Worm (Caenorhabditis elegans): Measurements from ENCODE around the gene pcp-2.
A peak's percentile ranks its signal among the peaks of the same experiment; 100 is the strongest.

The pcp-2 gene

DNA sequence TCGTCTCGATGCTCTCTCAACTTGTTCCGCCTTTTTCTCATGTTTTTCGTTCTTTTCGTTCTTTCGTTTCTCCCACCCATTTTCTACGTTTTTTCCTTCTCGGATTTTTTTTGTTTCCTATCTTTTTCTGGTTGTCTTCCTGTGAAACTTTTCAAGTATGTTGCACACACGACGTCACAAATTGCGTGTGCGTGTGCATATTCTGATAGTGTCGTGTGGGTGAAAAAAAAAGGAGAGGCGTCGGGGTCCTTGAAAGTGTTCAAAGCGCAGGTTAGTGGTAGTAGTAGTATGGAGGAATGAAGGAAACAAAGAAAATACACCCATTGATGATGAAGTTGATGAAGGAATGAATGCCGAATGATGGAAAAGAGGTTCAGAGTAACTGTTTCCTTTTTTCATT lies 4.8 kb upstream of the pcp-2 start:
- TF ChIP-seq fkh-10 (GFP tag; optimal IDR thresholded peaks at IDR 0.05) (peak; percentile 33), ztf-11 (tag; optimal IDR thresholded peaks at IDR 0.05) (no peak)

DNA sequence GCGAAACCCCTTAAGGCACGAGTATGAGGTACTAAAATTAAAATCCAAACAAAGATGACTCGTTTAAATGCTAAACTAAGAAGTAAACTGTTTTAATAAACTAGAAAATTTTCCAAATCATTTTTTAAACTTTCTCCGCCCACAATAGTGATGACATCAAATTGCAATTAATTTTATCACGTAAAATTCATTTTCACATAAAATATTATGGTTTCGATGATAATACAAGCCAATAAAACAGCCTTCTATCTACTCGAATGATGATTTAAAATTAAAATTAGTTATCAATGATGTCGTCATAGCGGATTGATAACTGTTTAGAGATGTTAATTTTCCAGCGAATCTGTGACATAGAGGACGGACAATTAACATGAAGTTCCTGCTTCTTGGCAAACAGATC lies 754 bp upstream of the pcp-2 start, which contains the start of gene C07C7.3:
TSS of gene C07C7.3 (plus strand) at position 371 of the 400 bp plus-strand sequence.
- TF ChIP-seq nhr-77 (tag; optimal IDR thresholded peaks at IDR 0.05) (no peak), nhr-11 (tag; optimal IDR thresholded peaks at IDR 0.05) (no peak), pqm-1 (tag; optimal IDR thresholded peaks at IDR 0.05) (peak; percentile 26), elt-2 (tag; optimal IDR thresholded peaks at IDR 0.05) (peak; percentile 85), tbx-2 (tag; optimal IDR thresholded peaks at IDR 0.05) (no peak), skn-1 (tag; optimal IDR thresholded peaks at IDR 0.05) (peak; percentile 55)

DNA sequence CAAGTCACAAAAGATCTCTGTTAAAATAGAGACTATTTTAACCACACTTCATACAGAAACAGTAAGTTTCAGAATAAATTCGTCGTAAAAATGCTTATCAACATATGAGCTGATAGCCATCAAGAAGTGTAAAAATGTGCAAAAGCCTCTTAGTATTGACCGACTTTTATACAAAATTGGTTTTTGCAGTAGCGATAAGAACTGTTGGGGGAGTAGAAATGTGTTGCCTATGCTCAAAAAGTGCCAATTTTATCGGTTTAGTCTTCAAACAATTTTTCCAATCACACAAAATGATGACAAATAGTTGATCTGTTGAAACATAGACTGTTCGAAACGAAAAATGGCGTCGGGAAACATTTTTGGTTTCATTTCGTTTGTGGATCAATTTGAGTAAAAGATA lies 5.1 kb downstream of the pcp-2 start:
- TF ChIP-seq eor-1 (tag; optimal IDR thresholded peaks at IDR 0.05) (no peak), jun-1 (tag; optimal IDR thresholded peaks at IDR 0.05) (peak; percentile 56), nhr-25 (tag; optimal IDR thresholded peaks at IDR 0.05) (no peak), elt-2 (tag; optimal IDR thresholded peaks at IDR 0.05) (peak; percentile 95), fkh-10 (GFP tag; optimal IDR thresholded peaks at IDR 0.05) (no peak), pqm-1 (tag; optimal IDR thresholded peaks at IDR 0.05) (peak; percentile 93), skn-1 (tag; optimal IDR thresholded peaks at IDR 0.05) (peak; percentile 62)

DNA sequence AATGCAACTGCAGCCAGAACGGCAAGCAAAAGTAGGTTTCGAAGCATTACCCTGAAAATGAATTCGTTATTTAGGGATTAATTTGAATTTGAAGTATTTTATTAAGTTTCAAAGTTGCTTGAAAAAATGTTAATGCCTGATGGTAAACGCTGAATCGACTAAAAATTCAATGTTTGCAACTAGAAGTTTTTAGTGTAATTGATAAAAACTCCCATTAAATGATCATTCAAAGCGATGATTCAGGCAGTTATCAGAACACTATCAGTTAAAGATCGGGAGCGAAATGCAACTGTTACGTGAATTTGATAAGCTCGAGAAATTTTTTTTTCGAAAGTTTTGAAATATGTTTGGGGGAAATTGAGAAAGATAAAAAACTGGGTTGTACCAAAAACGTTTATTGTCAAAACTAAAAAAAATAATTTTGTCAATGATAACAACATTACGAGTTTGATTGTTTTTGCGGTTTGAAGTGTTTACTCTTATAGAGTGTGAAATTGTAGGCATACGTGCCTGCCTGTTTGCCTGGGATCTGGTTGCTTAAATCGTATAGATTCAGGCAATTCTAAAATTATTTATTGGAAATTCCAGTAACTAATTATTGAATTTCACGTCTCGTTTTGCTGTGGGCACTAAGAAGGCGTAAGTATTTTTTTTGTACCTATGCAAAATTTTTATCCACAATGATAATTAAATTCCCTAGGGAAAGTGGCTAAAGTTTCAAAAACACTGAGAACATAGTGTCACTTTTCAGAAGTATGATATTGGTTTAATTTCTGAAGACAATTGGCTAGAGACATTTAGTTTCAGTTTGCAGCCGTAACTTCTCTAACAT lies 5.7 kb downstream of the pcp-2 start, which contains the start of gene pcp-3:
TSS of gene pcp-3 (minus strand) at position 51 of the 832 bp plus-strand sequence.
- TF ChIP-seq ceh-16 (tag; optimal IDR thresholded peaks at IDR 0.05), result no peak
- no peak for TF ChIP-seq nhr-23 (tag; optimal IDR thresholded peaks at IDR 0.05)
- no peak for TF ChIP-seq nhr-11 (tag; optimal IDR thresholded peaks at IDR 0.05)
- no peak for TF ChIP-seq fkh-10 (GFP tag; optimal IDR thresholded peaks at IDR 0.05)
- TF ChIP-seq nhr-28 (tag; optimal IDR thresholded peaks at IDR 0.05), result no peak
- no peak for TF ChIP-seq tbx-2 (tag; optimal IDR thresholded peaks at IDR 0.05)
- no peak for TF ChIP-seq lin-15B (tag; optimal IDR thresholded peaks at IDR 0.05)
- peak; percentile 92 for TF ChIP-seq elt-2 (tag; optimal IDR thresholded peaks at IDR 0.05)
- TF ChIP-seq jun-1 (tag; optimal IDR thresholded peaks at IDR 0.05), result peak; percentile 12
- no peak for TF ChIP-seq R02D3.7 (tag; optimal IDR thresholded peaks at IDR 0.05)
- TF ChIP-seq ZK546.5 (tag; optimal IDR thresholded peaks at IDR 0.05), result no peak
- no peak for TF ChIP-seq nhr-77 (tag; optimal IDR thresholded peaks at IDR 0.05)
- TF ChIP-seq zag-1 (tag; optimal IDR thresholded peaks at IDR 0.05), result no peak
- no peak for TF ChIP-seq eor-1 (tag; optimal IDR thresholded peaks at IDR 0.05)
- no peak for TF ChIP-seq elt-1 (tag; optimal IDR thresholded peaks at IDR 0.05)
- no peak for TF ChIP-seq aly-2 (tag; optimal IDR thresholded peaks at IDR 0.05)
- no peak for TF ChIP-seq nhr-67 (tag; optimal IDR thresholded peaks at IDR 0.05)
- no peak for TF ChIP-seq lin-39 (tag; optimal IDR thresholded peaks at IDR 0.05)
- TF ChIP-seq snpc-4 (tag; optimal IDR thresholded peaks at IDR 0.05), result no peak
- no peak for TF ChIP-seq mdl-1 (tag; optimal IDR thresholded peaks at IDR 0.05)
- TF ChIP-seq nhr-76 (tag; optimal IDR thresholded peaks at IDR 0.05), result no peak
- TF ChIP-seq elt-3 (tag; optimal IDR thresholded peaks at IDR 0.05), result no peak
- no peak for TF ChIP-seq fos-1 (tag; optimal IDR thresholded peaks at IDR 0.05)
- TF ChIP-seq nhr-25 (tag; optimal IDR thresholded peaks at IDR 0.05), result no peak
- no peak for TF ChIP-seq sea-2 (GFP tag; optimal IDR thresholded peaks at IDR 0.05)
- no peak for TF ChIP-seq ceh-82 (tag; optimal IDR thresholded peaks at IDR 0.05)
- peak; percentile 18 for TF ChIP-seq pha-4 (tag; optimal IDR thresholded peaks at IDR 0.05)
- TF ChIP-seq lsy-12 (tag; optimal IDR thresholded peaks at IDR 0.05), result no peak
- no peak for TF ChIP-seq nhr-12 (tag; optimal IDR thresholded peaks at IDR 0.05)
- TF ChIP-seq ama-1 (optimal IDR thresholded peaks at IDR 0.05), result no peak
- TF ChIP-seq pqm-1 (tag; optimal IDR thresholded peaks at IDR 0.05), result peak; percentile 70
- no peak for TF ChIP-seq nhr-43 (tag; optimal IDR thresholded peaks at IDR 0.05; ENCODE audit: poor library complexity, severe bottlenecking)

DNA sequence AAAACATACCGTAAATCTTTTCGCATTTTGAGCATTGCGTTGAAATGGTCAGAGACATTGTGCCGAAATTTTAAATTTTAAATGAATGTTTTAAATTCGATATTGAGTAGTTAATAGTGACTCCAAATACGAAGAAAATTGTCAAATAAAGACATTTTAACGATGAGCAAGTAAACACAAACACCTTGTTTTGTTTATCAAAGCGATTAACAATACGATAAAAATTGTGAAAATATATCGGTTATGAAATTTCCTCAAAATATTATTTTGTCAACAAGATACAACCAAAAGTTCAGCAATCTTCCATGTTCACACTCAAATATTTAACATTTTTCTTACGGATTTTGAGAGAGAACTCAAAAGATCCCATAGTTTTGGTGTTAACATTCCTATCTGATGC lies 10.7 kb downstream of the pcp-2 start, which contains the start of gene F23B2.10:
TSS of gene F23B2.10 (minus strand) at position 101 of the 400 bp plus-strand sequence.
- no peak for TF ChIP-seq nfya-1 (tag; optimal IDR thresholded peaks at IDR 0.05; ENCODE audit: insufficient read depth)
- no peak for TF ChIP-seq ceh-9 (tag; optimal IDR thresholded peaks at IDR 0.05)
- TF ChIP-seq nhr-25 (tag; optimal IDR thresholded peaks at IDR 0.05), result no peak
- TF ChIP-seq egl-5 (tag; optimal IDR thresholded peaks at IDR 0.05), result no peak
- no peak for TF ChIP-seq egl-27 (tag; optimal IDR thresholded peaks at IDR 0.05)
- TF ChIP-seq tbx-2 (tag; optimal IDR thresholded peaks at IDR 0.05), result no peak
- TF ChIP-seq lin-15B (tag; optimal IDR thresholded peaks at IDR 0.05), result no peak
